Worm (Caenorhabditis elegans): ENCODE measurements around the gene smcl-1.

DNA sequence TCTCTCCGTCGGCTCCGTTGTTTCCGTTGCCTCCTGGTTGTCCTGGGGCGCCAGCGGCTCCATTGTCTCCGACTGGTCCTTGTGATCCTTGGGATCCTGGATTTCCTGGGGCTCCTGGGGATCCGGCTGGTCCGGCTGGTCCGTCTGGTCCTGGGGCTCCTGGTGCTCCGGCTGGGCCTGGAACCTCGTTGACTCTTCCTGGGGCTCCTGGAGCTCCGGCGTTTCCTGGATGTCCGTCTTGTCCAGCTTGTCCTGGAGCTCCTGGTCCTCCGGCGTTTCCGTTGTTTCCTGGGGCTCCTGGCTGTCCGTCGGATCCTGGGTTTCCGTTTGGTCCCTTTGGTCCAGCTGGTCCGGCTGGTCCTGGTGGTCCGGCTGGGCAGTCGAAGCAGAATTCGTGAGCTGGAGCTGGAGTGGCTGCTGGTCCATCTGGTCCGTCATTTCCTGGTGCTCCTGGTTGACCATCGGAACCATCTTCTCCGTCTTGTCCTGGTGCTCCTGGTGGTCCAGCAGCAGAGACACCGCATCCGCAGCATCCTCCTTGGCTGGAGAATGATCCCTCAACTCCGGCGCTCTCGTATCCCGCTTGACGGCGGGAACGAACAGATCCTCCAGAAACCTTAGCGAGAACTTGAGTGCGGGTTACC, 18.3 kb downstream of the smcl-1 start:
- TF ChIP-seq F13H6.1 (tag; optimal IDR thresholded peaks at IDR 0.05) (no peak), zip-5 (tag; optimal IDR thresholded peaks at IDR 0.05) (no peak), lin-11 (tag; optimal IDR thresholded peaks at IDR 0.05) (no peak), ama-1 (optimal IDR thresholded peaks at IDR 0.05) (no peak), T23F11.4 (GFP tag; optimal IDR thresholded peaks at IDR 0.05) (no peak), pqm-1 (tag; optimal IDR thresholded peaks at IDR 0.05) (no peak), rnt-1 (tag; optimal IDR thresholded peaks at IDR 0.05) (no peak), ttx-3 (tag; optimal IDR thresholded peaks at IDR 0.05) (no peak), dmd-4 (tag; optimal IDR thresholded peaks at IDR 0.05; ENCODE audit: borderline replicate concordance) (no peak), hlh-30 (tag; optimal IDR thresholded peaks at IDR 0.05; ENCODE audit: insufficient read depth) (no peak), hlh-15 (tag; optimal IDR thresholded peaks at IDR 0.05) (no peak), sox-4 (tag; optimal IDR thresholded peaks at IDR 0.05) (no peak), pha-4 (tag; optimal IDR thresholded peaks at IDR 0.05) (no peak)

Data from whole organism, late embryonic.